Worm (Caenorhabditis elegans) whole organism, L4 larva: ENCODE data around the gene EEED8.12.

Source experiments
- F37D6.2 ChIP-seq: sonication (generic microtip); optimal IDR thresholded peaks from 2 replicates; lab custom pipeline; 2016; ENCODE audit warnings: mild to moderate bottlenecking, missing genetic modification characterization, missing compliant biosample characterization
- F49E8.2 ChIP-seq: sonication (generic microtip); optimal IDR thresholded peaks from 2 replicates; lab custom pipeline; 2016; ENCODE audit warnings: missing compliant biosample characterization, mild to moderate bottlenecking, missing genetic modification characterization, borderline replicate concordance
- R02D3.7 ChIP-seq: fragments of 150-350 bp; sonication (generic microtip); optimal IDR thresholded peaks from 3 replicates; lab custom pipeline; 2014; ENCODE audit warnings: missing biosample characterization, missing genetic modification characterization
- T26A8.4 ChIP-seq: fragments of 200-800 bp; sonication (Bioruptor generic); IDR thresholded peaks from 2 replicates; pipeline ENCODE4 v1.3.6; 2022; ENCODE audit warnings: missing genetic modification characterization, missing compliant biosample characterization
- ZK337.2 ChIP-seq: fragments of 200-800 bp; sonication (Bioruptor generic); IDR thresholded peaks from 2 replicates; pipeline ENCODE4 v1.3.6; 2022; ENCODE audit warnings: missing genetic modification reagents, missing genetic modification characterization, missing compliant biosample characterization
- aha-1 ChIP-seq: fragments of 150-350 bp; peaks from one replicate; lab custom pipeline; 2014; ENCODE audit warnings: missing biosample characterization, missing genetic modification characterization
- ceh-20 ChIP-seq: fragments of 200-800 bp; sonication (Bioruptor generic); IDR thresholded peaks from 2 replicates; pipeline ENCODE4 v1.3.6; 2022; ENCODE audit warnings: missing genetic modification reagents, missing genetic modification characterization, missing compliant biosample characterization
- ceh-44 ChIP-seq: fragments of 200-800 bp; sonication (Bioruptor generic); IDR thresholded peaks from 2 replicates; pipeline ENCODE4 v1.3.6; 2022; ENCODE audit warnings: missing genetic modification reagents, missing genetic modification characterization, missing compliant biosample characterization
- ctbp-1 ChIP-seq: fragments of 200-800 bp; sonication (Bioruptor generic); IDR thresholded peaks from 2 replicates; pipeline ENCODE4 v1.3.6; 2022; ENCODE audit warnings: missing genetic modification reagents, missing genetic modification characterization, missing compliant biosample characterization
- daf-16 ChIP-seq, 3 experiments: sonication (generic microtip); optimal IDR thresholded peaks; 2 replicates each; lab custom pipeline; 2016 to 2017; ENCODE audit warnings: missing genetic modification characterization in 3 of 3, missing genetic modification reagents in 3 of 3, mild to moderate bottlenecking in 2 of 3, missing compliant biosample characterization in 2 of 3, missing biosample characterization in 1 of 3, moderate library complexity in 1 of 3
- daf-19 ChIP-seq: fragments of 200-800 bp; sonication (Bioruptor generic); conservative IDR thresholded peaks from 2 replicates; pipeline ENCODE4 v1.3.6; 2022; ENCODE audit warnings: missing genetic modification characterization, missing compliant biosample characterization
- dmd-6 ChIP-seq: fragments of 200-800 bp; sonication (Bioruptor generic); IDR thresholded peaks from 2 replicates; pipeline ENCODE4 v1.3.6; 2022; ENCODE audit warnings: missing genetic modification reagents, missing genetic modification characterization, missing compliant biosample characterization
- dve-1 ChIP-seq: sonication (generic microtip); optimal IDR thresholded peaks from 2 replicates; lab custom pipeline; 2017; ENCODE audit warnings: antibody characterized with exemption, mild to moderate bottlenecking, missing genetic modification characterization, missing compliant biosample characterization; ENCODE audit not compliant: insufficient read depth
- fkh-10 ChIP-seq: fragments of 150-350 bp; optimal IDR thresholded peaks from 2 replicates; lab custom pipeline; 2014; ENCODE audit warnings: missing biosample characterization, missing genetic modification reagents, missing genetic modification characterization
- fos-1 ChIP-seq: fragments of 150-350 bp; optimal IDR thresholded peaks from 2 replicates; lab custom pipeline; 2014; ENCODE audit warnings: missing biosample characterization, missing genetic modification characterization
- hif-1 ChIP-seq, 2 experiments: sonication (generic microtip); optimal IDR thresholded peaks; 2 replicates each; lab custom pipeline; 2016 to 2017; ENCODE audit warnings: missing compliant biosample characterization in 2 of 2, missing genetic modification characterization in 2 of 2, missing genetic modification reagents in 2 of 2, missing genotype in 2 of 2, mild to moderate bottlenecking in 1 of 2
- hlh-11 ChIP-seq: fragments of 200-800 bp; sonication (Bioruptor generic); optimal IDR thresholded peaks from 2 replicates; lab custom pipeline; 2018; ENCODE audit warnings: mild to moderate bottlenecking, missing genetic modification characterization, missing compliant biosample characterization
- jun-1 ChIP-seq: fragments of 150-350 bp; optimal IDR thresholded peaks from 2 replicates; lab custom pipeline; 2014; ENCODE audit warnings: missing biosample characterization, missing genetic modification reagents, missing genetic modification characterization
- lin-15B ChIP-seq: fragments of 150-350 bp; sonication (generic microtip); optimal IDR thresholded peaks from 3 replicates; lab custom pipeline; 2014; ENCODE audit warnings: missing biosample characterization, missing genetic modification characterization
- lir-3 ChIP-seq: sonication (generic microtip); optimal IDR thresholded peaks from 2 replicates; lab custom pipeline; 2016; ENCODE audit warnings: mild to moderate bottlenecking, missing genetic modification characterization, missing compliant biosample characterization
- madf-5 ChIP-seq, 2 experiments: fragments of 200-800 bp; sonication (Bioruptor generic); IDR thresholded peaks; 2 replicates each; pipeline ENCODE4 v1.3.6; 2022; ENCODE audit warnings: missing compliant biosample characterization in 2 of 2, missing genetic modification characterization in 2 of 2
- mdt-29 ChIP-seq: fragments of 200-800 bp; sonication (Bioruptor generic); IDR thresholded peaks from 2 replicates; pipeline ENCODE4 v1.3.6; 2022; ENCODE audit warnings: missing genetic modification reagents, missing genetic modification characterization, missing compliant biosample characterization
- mes-2 ChIP-seq: sonication (generic microtip); optimal IDR thresholded peaks from 2 replicates; lab custom pipeline; 2016; ENCODE audit warnings: missing genotype, mild to moderate bottlenecking, missing genetic modification characterization, missing compliant biosample characterization; ENCODE audit not compliant: poor library complexity, severe bottlenecking
- nhr-28 ChIP-seq: fragments of 150-350 bp; optimal IDR thresholded peaks from 2 replicates; lab custom pipeline; 2014; ENCODE audit warnings: missing biosample characterization, missing genetic modification characterization
- nhr-76 ChIP-seq: fragments of 150-350 bp; optimal IDR thresholded peaks from 2 replicates; lab custom pipeline; 2014; ENCODE audit warnings: missing biosample characterization, missing genetic modification characterization
- pha-4 ChIP-seq, 2 experiments: fragments of 150-350 bp in 1 of 2; fragments of 200-800 bp in 1 of 2; sonication (Bioruptor generic) in 1 of 2; IDR thresholded peaks in 1 of 2; optimal IDR thresholded peaks in 1 of 2; 2 replicates each; pipeline versions ENCODE4 v1.3.6 to Lab custom; 2014 to 2022; ENCODE audit warnings: missing genetic modification characterization in 2 of 2, missing genetic modification reagents in 2 of 2, missing biosample characterization in 1 of 2, missing compliant biosample characterization in 1 of 2
- snpc-1.2 ChIP-seq: fragments of 200-800 bp; sonication (Bioruptor generic); IDR thresholded peaks from 2 replicates; pipeline ENCODE4 v1.3.6; 2022; ENCODE audit warnings: missing genetic modification reagents, missing genetic modification characterization, missing compliant biosample characterization
- unc-62 ChIP-seq, 3 experiments: fragments of 150-350 bp in 1 of 3; sonication (generic microtip); optimal IDR thresholded peaks in 2 of 3; peaks in 1 of 3; 1 replicate in 1 of 3; 2 replicates in 2 of 3; lab custom pipeline; 2014 to 2017; ENCODE audit warnings: missing biosample characterization in 3 of 3, missing genetic modification characterization in 3 of 3, missing genetic modification reagents in 3 of 3, missing genotype in 1 of 3
- zfp-2 ChIP-seq: sonication (generic microtip); optimal IDR thresholded peaks from 2 replicates; lab custom pipeline; 2016; ENCODE audit warnings: mild to moderate bottlenecking, missing genetic modification characterization, missing compliant biosample characterization
- zip-2 ChIP-seq: fragments of 150-350 bp; optimal IDR thresholded peaks from 2 replicates; lab custom pipeline; 2014; ENCODE audit warnings: missing biosample characterization, missing genetic modification characterization
- ztf-7 ChIP-seq: fragments of 150-350 bp; optimal IDR thresholded peaks from 2 replicates; lab custom pipeline; 2014; ENCODE audit warnings: missing biosample characterization, missing genetic modification characterization

EEED8.12 gene

DNA sequence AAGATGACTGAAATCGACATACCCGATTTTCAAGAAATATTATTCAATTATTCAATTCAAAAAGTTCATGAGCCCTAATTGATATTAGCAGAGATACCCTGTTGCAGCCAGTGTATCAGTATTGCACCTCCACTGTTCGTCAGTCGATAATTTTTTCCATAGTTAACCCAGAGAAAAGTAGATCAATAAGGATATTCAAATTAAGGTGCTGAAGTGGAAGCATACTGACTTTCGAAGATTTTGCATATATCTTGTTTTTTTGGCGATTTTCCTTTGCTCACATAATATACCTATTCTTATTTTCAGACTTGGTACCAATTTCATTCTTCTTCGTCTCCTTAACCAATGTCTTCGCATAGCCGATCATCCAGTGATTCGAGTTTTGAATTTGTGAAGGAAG is 10.1 kb upstream of the EEED8.12 start, which contains the start of gene EEED8.15:
EEED8.15 (plus strand) TSS at position 301 of the 400 bp plus-strand sequence.
- TF ChIP-seq unc-62 (GFP tag; optimal IDR thresholded peaks at IDR 0.05 in 1 of 2; lab: Kevin White, UChicago) (peak in 1 of 2 experiments; percentile 57), unc-62 (tag; optimal IDR thresholded peaks at IDR 0.05; lab: Kevin White, UChicago) (no peak), nhr-28 (tag; lab: Kevin White, UChicago) (no peak), ctbp-1 (GFP tag; lab: Robert Waterston, UW) (no peak)

ce11 chrII:5418317-5418716 is 9.5 kb upstream of the EEED8.12 start:
- no peak for TF ChIP-seq zip-2 (tag; lab: Kevin White, UChicago)

DNA sequence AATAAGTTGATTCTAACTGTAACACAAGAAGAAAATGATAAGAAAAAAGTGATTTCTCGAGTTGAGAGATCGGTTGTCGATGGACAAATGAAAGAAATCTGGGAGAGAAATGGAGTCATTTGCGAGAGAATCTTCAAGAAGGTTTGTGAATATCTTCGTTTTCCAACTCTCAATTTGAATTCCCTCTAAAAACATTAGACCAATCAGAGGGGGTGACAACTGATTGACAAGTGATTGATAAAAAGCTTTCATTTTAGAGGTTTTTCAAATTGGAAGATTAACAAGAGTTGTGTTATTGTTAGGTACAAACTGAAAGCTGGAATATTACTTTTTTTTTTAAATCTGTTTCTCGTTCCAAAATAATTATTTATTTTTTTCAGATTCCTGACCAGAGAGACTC is 9.1 kb upstream of the EEED8.12 start:
- TF ChIP-seq jun-1 (tag; lab: Kevin White, UChicago) (no peak), fkh-10 (no peak), hlh-11 (tag; lab: Kevin White, UChicago) (no peak), nhr-76 (no peak), aha-1 (tag; lab: Kevin White, UChicago) (no peak), dmd-6 (GFP tag; lab: Robert Waterston, UW) (no peak), zfp-2 (tag; lab: Kevin White, UChicago) (no peak), R02D3.7 (tag; lab: Kevin White, UChicago) (no peak), dve-1 (tag; lab: Kevin White, UChicago) (no peak), hif-1 (tag; optimal IDR thresholded peaks at IDR 0.05; lab: Kevin White, UChicago) (no peak), daf-16 (GFP tag; optimal IDR thresholded peaks at IDR 0.05; lab: Kevin White, UChicago) (no peak), daf-16 (tag; optimal IDR thresholded peaks at IDR 0.05; lab: Kevin White, UChicago) (no peak), fos-1 (tag; lab: Kevin White, UChicago) (no peak), pha-4 (GFP tag; IDR thresholded peaks at IDR 0.05; lab: Robert Waterston, UW) (no peak), pha-4 (tag; optimal IDR thresholded peaks at IDR 0.05; lab: Kevin White, UChicago) (no peak), ceh-20 (no peak), lin-15B (tag; lab: Kevin White, UChicago) (no peak), T26A8.4 (GFP tag; lab: Robert Waterston, UW) (no peak), F49E8.2 (tag; lab: Kevin White, UChicago) (no peak), ztf-7 (tag; lab: Kevin White, UChicago) (no peak), snpc-1.2 (GFP tag; lab: Robert Waterston, UW) (no peak)

- peak in 1 of 2 experiments; percentile 90 for TF ChIP-seq unc-62 (GFP tag; optimal IDR thresholded peaks at IDR 0.05 in 1 of 2; lab: Kevin White, UChicago)
- no peak for TF ChIP-seq unc-62 (tag; optimal IDR thresholded peaks at IDR 0.05; lab: Kevin White, UChicago)
- TF ChIP-seq mes-2 (tag; lab: Kevin White, UChicago) = no peak
- TF ChIP-seq, all 104 proteins: peak for 1
These were observed 7.5 kb upstream of the EEED8.12 start, which contains the start of gene EEED8.2 for ce11 chrII:5416204-5416764. Gene EEED8.2 (plus strand): TSS chrII:5416714.

- TF ChIP-seq ZK337.2 (GFP tag; lab: Robert Waterston, UW) = no peak
- no peak for TF ChIP-seq madf-5 (GFP tag; IDR thresholded peaks at IDR 0.05; lab: Robert Waterston, UW)
- TF ChIP-seq ceh-44 (GFP tag; lab: Robert Waterston, UW) = no peak
- no peak for TF ChIP-seq mdt-29 (GFP tag; lab: Robert Waterston, UW)
- no peak for TF ChIP-seq ceh-20
- no peak for TF ChIP-seq daf-19
- TF ChIP-seq F37D6.2 = no peak
- no peak for TF ChIP-seq lir-3 (tag; lab: Kevin White, UChicago)
- TF ChIP-seq, all 104 proteins: peak for 0
These were observed 5.2 kb upstream of the EEED8.12 start, which contains the start of the genes EEED8.14 and EEED8.3 for ce11 chrII:5414040-5414439. Gene EEED8.14 (minus strand): TSS chrII:5414052. Gene EEED8.3 (plus strand): TSS chrII:5414276.
